Fruit fly (Drosophila melanogaster) whole organism, pupa: ENCODE measurements around the gene Pcp.

Experiments
- CG9948 ChIP-seq: fragments of 200-800 bp; sonication (Bioruptor generic); optimal IDR thresholded peaks from 2 replicates; lab custom pipeline; 2018; ENCODE audit warnings: missing biosample characterization, mild to moderate bottlenecking, missing genetic modification characterization, moderate library complexity
- Ets98B ChIP-seq: fragments of 200-800 bp; sonication (Bioruptor generic); IDR thresholded peaks from 2 replicates; pipeline ENCODE4 v1.3.6; 2022; ENCODE audit warnings: missing biosample characterization, missing genetic modification characterization

DNA sequence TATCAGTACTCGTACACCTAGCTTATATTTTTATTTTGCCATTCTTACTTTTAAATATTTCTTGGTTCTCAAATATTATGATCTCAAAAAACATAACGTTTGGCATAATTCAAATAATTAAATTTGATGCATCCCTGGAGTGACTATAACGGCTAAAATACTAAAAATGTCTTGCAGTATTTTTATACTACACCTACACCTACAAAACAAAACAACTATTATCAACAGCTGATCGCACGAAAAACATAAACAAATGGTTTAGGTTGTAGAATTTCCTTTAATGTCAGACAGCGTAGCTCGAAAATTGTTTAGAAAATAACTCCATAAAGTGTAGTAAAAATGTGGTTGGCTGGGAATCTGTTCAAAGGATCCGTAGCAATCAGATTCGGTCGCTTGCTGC, 8.3 kb upstream of the Pcp start, which contains the start of gene CG43322:
- TF ChIP-seq CG9948 (tag; lab: Kevin White, UChicago) (no peak), Ets98B (GFP tag; lab: Robert Waterston, UW) (no peak)
